Worm (Caenorhabditis elegans): Measurements from ENCODE around the gene F16B4.4.

Gene F16B4.4

DNA sequence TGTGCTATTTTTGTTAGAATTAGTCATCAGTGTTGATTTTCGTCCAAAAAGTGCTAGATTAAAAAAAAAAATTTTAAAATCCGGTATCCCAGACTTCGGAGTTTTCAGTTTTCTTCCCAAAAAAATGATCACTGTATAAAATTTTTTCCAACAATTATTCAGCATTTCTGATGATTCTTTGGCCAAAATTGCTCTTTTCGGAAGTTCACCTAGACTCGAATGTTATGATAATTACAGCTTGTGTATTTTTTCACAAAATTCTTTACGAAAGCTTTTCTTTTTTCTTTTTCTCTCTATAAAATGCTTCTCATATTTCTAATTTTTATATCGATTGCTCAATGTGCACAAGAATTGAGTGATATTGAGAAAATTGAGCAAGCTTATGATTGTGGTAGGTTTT, 37.9 kb downstream of the F16B4.4 start, which contains the start of gene irld-17:
Gene irld-17, plus strand, starts transcription at position 301 of the 400 bp plus-strand sequence.
- TF ChIP-seq dmd-9 (GFP tag; IDR thresholded peaks at IDR 0.05), result no peak
- TF ChIP-seq Y5F2A.4 (GFP tag; optimal IDR thresholded peaks at IDR 0.05), result no peak

DNA sequence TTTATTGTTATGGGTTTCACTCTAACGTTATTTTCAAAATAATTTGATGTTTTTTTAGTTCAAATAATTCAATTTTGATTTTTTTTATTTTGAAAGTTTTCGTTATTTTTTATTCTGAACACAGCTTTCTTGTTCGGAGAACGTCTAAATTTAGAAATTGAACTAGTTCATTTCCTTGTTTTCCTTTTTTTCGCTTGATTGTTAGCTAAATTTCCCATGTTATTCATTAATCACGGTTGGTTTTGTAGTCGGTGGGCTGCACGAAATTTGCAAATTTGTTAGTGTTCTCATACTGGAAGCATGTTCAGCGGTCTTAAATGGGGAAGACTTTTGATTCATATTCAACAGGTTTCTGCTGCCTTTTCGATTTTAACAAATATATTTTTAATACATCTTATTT, 42.0 kb downstream of the F16B4.4 start, which contains the start of gene str-222:
Gene str-222, plus strand, starts transcription at position 301 of the 400 bp plus-strand sequence.
- TF ChIP-seq mdt-29 (GFP tag; IDR thresholded peaks at IDR 0.05), result no peak

DNA sequence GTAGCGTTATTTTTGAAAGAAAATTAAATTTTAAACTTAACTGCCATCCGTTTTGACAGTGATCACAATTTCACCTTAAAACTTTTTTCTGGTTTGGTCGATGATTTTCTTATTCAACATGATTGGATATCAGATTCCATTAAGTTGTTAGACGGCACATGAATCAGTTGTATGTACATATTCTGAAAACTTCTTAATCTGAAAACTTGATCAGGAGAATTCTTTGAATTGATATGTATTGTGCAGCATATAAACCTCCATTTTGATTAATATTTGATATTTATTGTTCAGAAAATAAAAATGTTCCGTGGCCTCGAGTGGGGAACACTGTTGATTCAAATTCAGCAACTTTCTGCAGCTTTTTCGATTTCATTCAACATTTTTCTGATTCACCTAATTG, 46.2 kb downstream of the F16B4.4 start, which contains the start of gene str-221:
Gene str-221, plus strand, starts transcription at position 301 of the 400 bp plus-strand sequence.
- no peak for TF ChIP-seq skn-1 (tag; optimal IDR thresholded peaks at IDR 0.05)

DNA sequence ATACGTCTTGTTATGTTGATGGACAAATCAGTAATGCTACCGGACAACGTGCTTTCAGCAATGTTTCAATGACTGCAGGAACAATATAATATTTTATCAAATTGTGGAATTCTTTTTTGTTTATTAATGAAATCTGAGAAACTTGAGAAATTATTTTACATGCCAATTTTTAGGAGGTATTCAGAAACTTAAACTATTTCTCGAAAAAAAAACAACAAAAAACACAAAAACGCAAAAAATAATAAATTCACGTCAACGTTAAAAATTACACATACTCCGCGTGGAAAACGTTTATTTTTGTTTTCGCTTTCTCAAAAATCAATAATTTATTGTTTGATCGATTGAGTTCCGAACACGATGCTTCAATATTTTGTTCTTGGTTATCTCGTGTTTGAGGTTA, 48.4 kb downstream of the F16B4.4 start, which contains the start of gene Y46H3D.1:
Gene Y46H3D.1, plus strand, starts transcription at position 301 of the 400 bp plus-strand sequence.
- TF ChIP-seq nhr-11 (tag; optimal IDR thresholded peaks at IDR 0.05) (no peak), hlh-11 (tag; optimal IDR thresholded peaks at IDR 0.05) (no peak), Y5F2A.4 (GFP tag; optimal IDR thresholded peaks at IDR 0.05) (no peak), ceh-44 (GFP tag; IDR thresholded peaks at IDR 0.05) (no peak), zip-2 (tag; optimal IDR thresholded peaks at IDR 0.05) (no peak), mdt-29 (GFP tag; IDR thresholded peaks at IDR 0.05) (no peak), vab-7 (GFP tag; IDR thresholded peaks at IDR 0.05) (no peak), spr-3 (GFP tag; optimal IDR thresholded peaks at IDR 0.05) (no peak), aha-1 (tag) (no peak), ZK546.5 (tag; optimal IDR thresholded peaks at IDR 0.05) (no peak), jun-1 (tag; optimal IDR thresholded peaks at IDR 0.05) (no peak), tra-1 (GFP tag; IDR thresholded peaks at IDR 0.05) (no peak), T20F7.1 (GFP tag; optimal IDR thresholded peaks at IDR 0.05) (no peak), madf-5 (GFP tag; IDR thresholded peaks at IDR 0.05) (no peak)

DNA sequence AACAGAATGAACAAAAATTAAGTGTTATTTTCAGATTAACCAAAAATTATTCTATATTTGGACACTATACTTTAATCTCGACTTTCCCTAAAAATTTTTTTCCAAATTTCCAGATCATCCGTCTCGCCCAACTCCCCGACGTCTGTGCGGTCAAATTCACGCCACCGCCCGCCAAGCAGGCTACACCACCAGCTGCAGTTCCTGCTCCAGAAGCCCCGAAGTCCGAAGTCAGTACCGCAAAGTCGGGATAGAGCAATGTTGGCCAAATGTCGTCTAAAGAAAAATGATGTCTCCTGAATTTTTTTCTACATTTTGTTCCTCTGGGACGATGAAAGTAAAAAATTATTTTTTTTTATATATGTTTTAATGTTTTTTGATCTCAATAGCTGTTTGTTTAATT, 48.9 kb downstream of the F16B4.4 start:
- TF ChIP-seq snpc-4 (tag; optimal IDR thresholded peaks at IDR 0.05) (no peak), mxl-2 (GFP tag; conservative IDR thresholded peaks at IDR 0.05) (no peak), madf-5 (GFP tag; IDR thresholded peaks at IDR 0.05) (no peak), F44E2.7 (GFP tag; IDR thresholded peaks at IDR 0.05) (peak; percentile 75; the same call in 1 of the 2 replicates), R02D3.7 (tag; optimal IDR thresholded peaks at IDR 0.05) (no peak), dmd-8 (GFP tag; IDR thresholded peaks at IDR 0.05) (0 out of 2 replicates have a peak, but pooled peaks have one; percentile 25), gei-8 (GFP tag; optimal IDR thresholded peaks at IDR 0.05) (no peak), zip-2 (tag; optimal IDR thresholded peaks at IDR 0.05) (no peak)

DNA sequence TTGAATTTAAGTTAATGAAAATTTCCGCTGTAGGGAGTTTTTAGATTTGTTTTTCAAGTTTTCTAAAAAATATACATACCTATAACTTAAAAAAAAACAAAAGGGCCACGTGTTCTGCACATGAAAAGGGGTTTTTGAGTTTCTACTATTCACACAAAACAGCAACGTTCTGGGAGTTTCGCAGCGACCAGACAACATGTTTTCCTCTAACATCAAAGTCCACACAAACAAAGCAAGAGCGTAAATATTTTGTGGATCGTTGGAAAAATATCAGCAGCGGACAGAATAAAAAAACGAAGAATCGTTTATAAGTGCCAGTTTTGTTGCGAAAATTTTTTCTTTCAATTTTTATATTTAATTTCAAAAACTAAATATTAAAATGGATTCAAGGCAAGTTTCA, 50.1 kb downstream of the F16B4.4 start, which contains the start of gene alh-2:
Gene alh-2, plus strand, starts transcription at position 284 of the 400 bp plus-strand sequence.
- TF ChIP-seq dmd-8 (GFP tag; IDR thresholded peaks at IDR 0.05) (no peak), unc-62 (GFP tag; optimal IDR thresholded peaks at IDR 0.05 in 1 of 2) (no peak), unc-62 (tag; optimal IDR thresholded peaks at IDR 0.05) (no peak), dve-1 (tag; optimal IDR thresholded peaks at IDR 0.05; ENCODE audit: insufficient read depth) (no peak), R02D3.7 (tag; optimal IDR thresholded peaks at IDR 0.05) (no peak), daf-16 (GFP tag; optimal IDR thresholded peaks at IDR 0.05) (peak in 1 of 2 experiments; percentile 96), daf-16 (tag; optimal IDR thresholded peaks at IDR 0.05) (no peak)

Data from whole organism, L4 larva.